Fruit fly (Drosophila melanogaster) whole organism, embryonic: ENCODE measurements around the gene path.

Experiments used
- Adf1 ChIP-seq: fragments of 200-800 bp; sonication (Bioruptor generic); IDR thresholded peaks from 2 replicates; pipeline ENCODE4 v1.3.6; 2022; ENCODE audit warnings: missing biosample characterization, missing genetic modification characterization
- CG10147 ChIP-seq: fragments of 200-800 bp; sonication (Bioruptor generic); optimal IDR thresholded peaks from 2 replicates; lab custom pipeline; 2019; ENCODE audit warnings: missing biosample characterization, mild to moderate bottlenecking, missing genetic modification characterization, moderate library complexity
- CG11560 ChIP-seq: fragments of 200-800 bp; sonication (Bioruptor generic); IDR thresholded peaks from 3 replicates; pipeline ENCODE4 v1.3.6; 2022; ENCODE audit warnings: missing biosample characterization, missing genetic modification characterization
- CG12219 ChIP-seq: fragments of 200-800 bp; sonication (Bioruptor generic); optimal IDR thresholded peaks from 3 replicates; lab custom pipeline; 2018; ENCODE audit warnings: missing biosample characterization, mild to moderate bottlenecking, missing genetic modification characterization
- CG12391 ChIP-seq: fragments of 200-800 bp; sonication (Bioruptor generic); optimal IDR thresholded peaks from 3 replicates; lab custom pipeline; 2018; ENCODE audit warnings: missing biosample characterization, mild to moderate bottlenecking, missing genetic modification characterization, moderate library complexity
- CG13123 ChIP-seq: fragments of 200-800 bp; sonication (Bioruptor generic); optimal IDR thresholded peaks from 2 replicates; lab custom pipeline; 2016; ENCODE audit warnings: missing biosample characterization, missing genetic modification characterization
- CG13775 ChIP-seq: fragments of 200-800 bp; sonication (Bioruptor generic); optimal IDR thresholded peaks from 3 replicates; lab custom pipeline; 2017; ENCODE audit warnings: missing biosample characterization, mild to moderate bottlenecking, missing genetic modification characterization
- CG15073 ChIP-seq: fragments of 200-800 bp; sonication (Bioruptor generic); optimal IDR thresholded peaks from 2 replicates; lab custom pipeline; 2016; ENCODE audit warnings: missing biosample characterization, missing genetic modification characterization
- CG1529 ChIP-seq: fragments of 200-800 bp; sonication (Bioruptor generic); optimal IDR thresholded peaks from 3 replicates; lab custom pipeline; 2018; ENCODE audit warnings: missing biosample characterization, missing genetic modification characterization
- CG16813 ChIP-seq: fragments of 200-800 bp; sonication (Bioruptor generic); IDR thresholded peaks from 3 replicates; pipeline ENCODE4 v1.3.6; 2022; ENCODE audit warnings: missing biosample characterization, missing genetic modification characterization; ENCODE audit not compliant: partially characterized antibody
- CG17328 ChIP-seq: fragments of 200-800 bp; sonication (Bioruptor generic); IDR thresholded peaks from 2 replicates; pipeline ENCODE4 v1.3.6; 2022; ENCODE audit warnings: missing biosample characterization, missing genetic modification characterization
- CG17359 ChIP-seq: fragments of 200-800 bp; sonication (Bioruptor generic); optimal IDR thresholded peaks from 3 replicates; lab custom pipeline; 2018; ENCODE audit warnings: missing biosample characterization, mild to moderate bottlenecking, missing genetic modification characterization, moderate library complexity
- CG17802 ChIP-seq: fragments of 200-800 bp; sonication (Bioruptor generic); optimal IDR thresholded peaks from 2 replicates; lab custom pipeline; 2018; ENCODE audit warnings: missing biosample characterization, mild to moderate bottlenecking, missing genetic modification characterization, moderate library complexity
- CG30431 ChIP-seq: fragments of 200-800 bp; sonication (Bioruptor generic); optimal IDR thresholded peaks from 2 replicates; lab custom pipeline; 2017; ENCODE audit warnings: missing biosample characterization, missing genetic modification characterization
- CG31388 ChIP-seq: fragments of 200-800 bp; sonication (Bioruptor generic); optimal IDR thresholded peaks from 2 replicates; lab custom pipeline; 2016; ENCODE audit warnings: missing biosample characterization, missing genetic modification characterization
- CG4424 ChIP-seq: fragments of 200-800 bp; sonication (Bioruptor generic); optimal IDR thresholded peaks from 3 replicates; lab custom pipeline; 2016; ENCODE audit warnings: missing biosample characterization, missing genetic modification characterization
- CG4820 ChIP-seq: fragments of 200-800 bp; sonication (Bioruptor generic); optimal IDR thresholded peaks from 3 replicates; lab custom pipeline; 2016; ENCODE audit warnings: missing biosample characterization, missing genetic modification characterization
- CG6765 ChIP-seq: fragments of 200-800 bp; sonication (Bioruptor generic); optimal IDR thresholded peaks from 3 replicates; lab custom pipeline; 2017; ENCODE audit warnings: missing biosample characterization, mild to moderate bottlenecking, missing genetic modification characterization
- CG7786 ChIP-seq: fragments of 200-800 bp; sonication (Bioruptor generic); optimal IDR thresholded peaks from 2 replicates; lab custom pipeline; 2016; ENCODE audit warnings: missing biosample characterization, missing genetic modification characterization
- CG8765 ChIP-seq: fragments of 200-800 bp; sonication (Bioruptor generic); IDR thresholded peaks from 2 replicates; pipeline ENCODE4 v1.3.6; 2022; ENCODE audit warnings: missing biosample characterization, missing genetic modification characterization
- Dbx ChIP-seq: fragments of 200-800 bp; sonication (Bioruptor generic); IDR thresholded peaks from 3 replicates; pipeline ENCODE4 v1.3.6; 2022; ENCODE audit warnings: missing biosample characterization, missing genetic modification characterization
- Doc2 ChIP-seq: fragments of 200-800 bp; sonication (Bioruptor generic); IDR thresholded peaks from 2 replicates; pipeline ENCODE4 v1.3.6; 2022; ENCODE audit warnings: missing biosample characterization, missing genetic modification characterization
- Dp ChIP-seq: fragments of 200-800 bp; sonication (Bioruptor generic); optimal IDR thresholded peaks from 2 replicates; lab custom pipeline; 2018; ENCODE audit warnings: missing biosample characterization, mild to moderate bottlenecking, missing genetic modification characterization, moderate library complexity
- HLH4C ChIP-seq: fragments of 200-800 bp; sonication (Bioruptor generic); IDR thresholded peaks from 3 replicates; pipeline ENCODE4 v1.3.6; 2022; ENCODE audit warnings: missing biosample characterization, missing genetic modification characterization; ENCODE audit not compliant: partially characterized antibody
- HLHmδ ChIP-seq: fragments of 200-800 bp; sonication (Bioruptor generic); optimal IDR thresholded peaks from 2 replicates; lab custom pipeline; 2018; ENCODE audit warnings: missing biosample characterization, mild to moderate bottlenecking, missing genetic modification characterization, moderate library complexity
- HmgD ChIP-seq: fragments of 200-800 bp; sonication (Bioruptor generic); optimal IDR thresholded peaks from 3 replicates; lab custom pipeline; 2016; ENCODE audit warnings: missing biosample characterization, missing genetic modification characterization
- Hmx ChIP-seq: fragments of 200-800 bp; sonication (Bioruptor generic); optimal IDR thresholded peaks from 2 replicates; lab custom pipeline; 2016; ENCODE audit warnings: missing biosample characterization, missing genetic modification characterization
- Hr39 ChIP-seq: fragments of >200 bp; optimal IDR thresholded peaks from 2 replicates; lab custom pipeline; 2017
- Hr51 ChIP-seq, 2 experiments: fragments of 200-800 bp; sonication (Bioruptor generic); optimal IDR thresholded peaks; 2 replicates in 1 of 2; 3 replicates in 1 of 2; lab custom pipeline; 2016 to 2018; ENCODE audit warnings: missing biosample characterization in 2 of 2, missing genetic modification characterization in 2 of 2, mild to moderate bottlenecking in 1 of 2, moderate library complexity in 1 of 2
- Lpt ChIP-seq: fragments of >200 bp; optimal IDR thresholded peaks from 2 replicates; lab custom pipeline; 2018; ENCODE audit warnings: missing biosample characterization, missing genetic modification characterization
- Ssrp ChIP-seq: fragments of 200-800 bp; sonication (Bioruptor generic); optimal IDR thresholded peaks from 2 replicates; lab custom pipeline; 2018; ENCODE audit warnings: missing biosample characterization, mild to moderate bottlenecking, missing genetic modification characterization, moderate library complexity
- ab ChIP-seq: fragments of 200-800 bp; sonication (Bioruptor generic); optimal IDR thresholded peaks from 2 replicates; lab custom pipeline; 2016; ENCODE audit warnings: missing biosample characterization, missing genetic modification characterization
- bab2 ChIP-seq: fragments of 200-800 bp; sonication (Bioruptor generic); optimal IDR thresholded peaks from 2 replicates; lab custom pipeline; 2016; ENCODE audit warnings: missing biosample characterization, missing genetic modification characterization
- cad ChIP-seq: fragments of >200 bp; optimal IDR thresholded peaks from 2 replicates; lab custom pipeline; 2017; ENCODE audit warnings: missing biosample characterization, missing genetic modification characterization
- cas ChIP-seq: fragments of 200-800 bp; sonication (Bioruptor generic); IDR thresholded peaks from 2 replicates; pipeline ENCODE4 v1.3.6; 2022; ENCODE audit warnings: missing biosample characterization, missing genetic modification characterization
- chif ChIP-seq, 2 experiments: fragments of 200-800 bp; sonication (Bioruptor generic); optimal IDR thresholded peaks; 3 replicates each; lab custom pipeline; 2016; ENCODE audit warnings: missing biosample characterization in 2 of 2, missing genetic modification characterization in 2 of 2
- croc ChIP-seq: fragments of 200-800 bp; sonication (Bioruptor generic); conservative IDR thresholded peaks from 3 replicates; pipeline ENCODE4 v1.3.6; 2022; ENCODE audit warnings: missing biosample characterization, missing genetic modification characterization
- crol ChIP-seq: fragments of 200-800 bp; sonication (Bioruptor generic); IDR thresholded peaks from 2 replicates; pipeline ENCODE4 v1.3.6; 2022; ENCODE audit warnings: missing biosample characterization, missing genetic modification characterization
- disco-r ChIP-seq: fragments of 200-800 bp; sonication (Bioruptor generic); optimal IDR thresholded peaks from 2 replicates; lab custom pipeline; 2016; ENCODE audit warnings: missing biosample characterization, missing genetic modification characterization
- eve ChIP-seq, 2 experiments: fragments of >200 bp; optimal IDR thresholded peaks; 2 replicates each; lab custom pipeline; 2017; ENCODE audit warnings: missing biosample characterization in 2 of 2, missing genetic modification characterization in 2 of 2
- fd64A ChIP-seq: fragments of 200-800 bp; sonication (Bioruptor generic); optimal IDR thresholded peaks from 3 replicates; lab custom pipeline; 2018; ENCODE audit warnings: missing biosample characterization, mild to moderate bottlenecking, missing genetic modification characterization
- jing ChIP-seq: fragments of 200-800 bp; sonication (Bioruptor generic); optimal IDR thresholded peaks from 2 replicates; lab custom pipeline; 2018; ENCODE audit warnings: missing biosample characterization, mild to moderate bottlenecking, missing genetic modification characterization
- mam ChIP-seq: fragments of 200-800 bp; sonication (Bioruptor generic); optimal IDR thresholded peaks from 3 replicates; lab custom pipeline; 2016; ENCODE audit warnings: missing biosample characterization, missing genetic modification characterization
- oc ChIP-seq: fragments of 200-800 bp; sonication (Bioruptor generic); optimal IDR thresholded peaks from 2 replicates; lab custom pipeline; 2018; ENCODE audit warnings: missing biosample characterization, mild to moderate bottlenecking, missing genetic modification characterization, moderate library complexity
- ranshi ChIP-seq: fragments of 200-800 bp; sonication (Bioruptor generic); IDR thresholded peaks from 2 replicates; pipeline ENCODE4 v1.3.6; 2022; ENCODE audit warnings: missing biosample characterization, missing genetic modification characterization
- repo ChIP-seq: fragments of 200-800 bp; sonication (Bioruptor generic); optimal IDR thresholded peaks from 2 replicates; lab custom pipeline; 2016; ENCODE audit warnings: missing biosample characterization, missing genetic modification characterization
- slbo ChIP-seq: fragments of 200-800 bp; sonication (Bioruptor generic); IDR thresholded peaks from 2 replicates; pipeline ENCODE4 v1.3.6; 2022; ENCODE audit warnings: missing biosample characterization, missing genetic modification characterization
- tio ChIP-seq: fragments of 200-800 bp; sonication (Bioruptor generic); optimal IDR thresholded peaks from 2 replicates; lab custom pipeline; 2017; ENCODE audit warnings: missing biosample characterization, missing genetic modification characterization, inconsistent platforms
- tll ChIP-seq, 2 experiments: fragments of 200-800 bp in 1 of 2; fragments of >200 bp in 1 of 2; sonication (Bioruptor generic) in 1 of 2; optimal IDR thresholded peaks; 2 replicates each; lab custom pipeline; 2017 to 2019; ENCODE audit warnings: missing biosample characterization in 2 of 2, missing genetic modification characterization in 2 of 2, mild to moderate bottlenecking in 1 of 2, moderate library complexity in 1 of 2
- zf30C ChIP-seq: fragments of 200-800 bp; sonication (Bioruptor generic); optimal IDR thresholded peaks from 3 replicates; lab custom pipeline; 2018; ENCODE audit warnings: missing biosample characterization, mild to moderate bottlenecking, missing genetic modification characterization
- zfh2 ChIP-seq: fragments of 200-800 bp; sonication (Bioruptor generic); optimal IDR thresholded peaks from 2 replicates; lab custom pipeline; 2016; ENCODE audit warnings: missing biosample characterization, missing genetic modification characterization

Gene path

dm6 chr3L:9468261-9468890, 36.8 kb downstream of the path start (continued):
- no peak for TF ChIP-seq CG30431 (GFP tag; lab: Kevin White, UChicago)
- TF ChIP-seq fd64A (GFP tag; lab: Kevin White, UChicago) = no peak
- peak; percentile 35 for TF ChIP-seq CG12391 (tag; lab: Kevin White, UChicago)
- TF ChIP-seq Lpt = no peak
- TF ChIP-seq Doc2 (GFP tag; lab: Robert Waterston, UW) = no peak
- peak; percentile 26 for TF ChIP-seq CG13775 (GFP tag; lab: Kevin White, UChicago)
- no peak for TF ChIP-seq oc (tag; lab: Kevin White, UChicago)
- no peak for TF ChIP-seq Dbx (GFP tag; lab: Robert Waterston, UW)
- no peak for TF ChIP-seq CG17802 (tag; lab: Kevin White, UChicago)
- TF ChIP-seq HLHmδ (GFP tag; lab: Kevin White, UChicago) = no peak
- TF ChIP-seq CG7786 (GFP tag; lab: Kevin White, UChicago) = peak; percentile 13
- TF ChIP-seq CG13123 (GFP tag; lab: Kevin White, UChicago) = no peak
- peak; percentile 34 for TF ChIP-seq Ssrp
- TF ChIP-seq Hr39 = no peak
- peak; percentile 3 for TF ChIP-seq CG4424 (GFP tag; lab: Kevin White, UChicago)
- no peak for TF ChIP-seq tll (GFP tag; optimal IDR thresholded peaks at IDR 0.05; lab: Kevin White, UChicago)
- no peak for TF ChIP-seq eve (GFP tag; optimal IDR thresholded peaks at IDR 0.05; lab: Kevin White, UChicago)
- TF ChIP-seq HLH4C (GFP tag; lab: Robert Waterston, UW) = no peak
- no peak for TF ChIP-seq croc (GFP tag; lab: Robert Waterston, UW)
- TF ChIP-seq CG1529 (GFP tag; lab: Kevin White, UChicago) = no peak
- peak; percentile 16 for TF ChIP-seq CG17359
- TF ChIP-seq zf30C = no peak
- peak in 1 of 2 experiments; percentile 24 for TF ChIP-seq Hr51 (GFP tag; optimal IDR thresholded peaks at IDR 0.05; lab: Kevin White, UChicago)
- TF ChIP-seq cas (GFP tag; lab: Robert Waterston, UW) = no peak
- no peak for TF ChIP-seq repo
- TF ChIP-seq zfh2 = no peak
- no peak for TF ChIP-seq ab (GFP tag; lab: Kevin White, UChicago)
- TF ChIP-seq CG17328 (GFP tag; lab: Robert Waterston, UW) = no peak
- TF ChIP-seq chif (GFP tag; optimal IDR thresholded peaks at IDR 0.05; lab: Kevin White, UChicago) = peak in 1 of 2 experiments; percentile 9
- TF ChIP-seq cad (GFP tag; lab: Kevin White, UChicago) = no peak
- TF ChIP-seq mam (GFP tag; lab: Kevin White, UChicago) = peak; percentile 24
- no peak for TF ChIP-seq ranshi (GFP tag; lab: Robert Waterston, UW)
- peak; percentile 40 for TF ChIP-seq tio (GFP tag; lab: Kevin White, UChicago)
- no peak for TF ChIP-seq CG6765 (GFP tag; lab: Kevin White, UChicago)
- TF ChIP-seq CG15073 (GFP tag; lab: Kevin White, UChicago) = no peak
- TF ChIP-seq disco-r = no peak
- TF ChIP-seq CG31388 = no peak
- no peak for TF ChIP-seq CG4820 (GFP tag; lab: Kevin White, UChicago)
- TF ChIP-seq jing (GFP tag; lab: Kevin White, UChicago) = no peak
- no peak for TF ChIP-seq HmgD (GFP tag; lab: Kevin White, UChicago)
- no peak for TF ChIP-seq CG11560 (tag; lab: Robert Waterston, UW)
- TF ChIP-seq CG16813 (GFP tag; lab: Robert Waterston, UW) = no peak
- TF ChIP-seq slbo (GFP tag; lab: Robert Waterston, UW) = peak; percentile 35
- TF ChIP-seq Hmx (GFP tag; lab: Kevin White, UChicago) = no peak
- no peak for TF ChIP-seq Adf1 (GFP tag; lab: Robert Waterston, UW)
- no peak for TF ChIP-seq CG12219
- no peak for TF ChIP-seq Dp (GFP tag; lab: Kevin White, UChicago)
- no peak for TF ChIP-seq CG8765 (GFP tag; lab: Robert Waterston, UW)
- no peak for TF ChIP-seq bab2 (GFP tag; lab: Kevin White, UChicago)
- no peak for TF ChIP-seq CG10147 (GFP tag; lab: Kevin White, UChicago)
- TF ChIP-seq crol = no peak
